Fruit fly (Drosophila melanogaster): ENCODE measurements around the gene CG32195.

Gene CG32195

dm6 chr3L:18142969-18143368, 30.2 kb downstream of the CG32195 start:
- TF ChIP-seq CG8632 (GFP tag; optimal IDR thresholded peaks at IDR 0.05) (no peak), fkh (GFP tag; optimal IDR thresholded peaks at IDR 0.05) (peak; percentile 61), CG11902 (GFP tag; optimal IDR thresholded peaks at IDR 0.05) (no peak), Ets96B (tag; optimal IDR thresholded peaks at IDR 0.05) (no peak), esn (GFP tag; optimal IDR thresholded peaks at IDR 0.05) (no peak)

dm6 chr3L:18144620-18145019, 31.9 kb downstream of the CG32195 start:
- TF ChIP-seq OdsH (GFP tag; optimal IDR thresholded peaks at IDR 0.05) (no peak), lz (GFP tag; optimal IDR thresholded peaks at IDR 0.05) (no peak), dac (GFP tag; optimal IDR thresholded peaks at IDR 0.05) (no peak), Sox14 (GFP tag; optimal IDR thresholded peaks at IDR 0.05) (no peak), CG7368 (GFP tag; optimal IDR thresholded peaks at IDR 0.05) (no peak), Lpt (GFP tag; optimal IDR thresholded peaks at IDR 0.05) (no peak), fkh (GFP tag; optimal IDR thresholded peaks at IDR 0.05) (peak; percentile 83)

dm6 chr3L:18146833-18147232, 34.1 kb downstream of the CG32195 start:
- peak; percentile 79 for TF ChIP-seq CG32006 (GFP tag; optimal IDR thresholded peaks at IDR 0.05)
- TF ChIP-seq Ets21C (GFP tag; optimal IDR thresholded peaks at IDR 0.05) = no peak
- no peak for TF ChIP-seq CG6854 (GFP tag; optimal IDR thresholded peaks at IDR 0.05)
- TF ChIP-seq CG6808 (GFP tag; optimal IDR thresholded peaks at IDR 0.05) = no peak
- TF ChIP-seq svp (GFP tag) = no peak
- TF ChIP-seq fd85E (GFP tag; optimal IDR thresholded peaks at IDR 0.05) = no peak
- peak; percentile 58 for TF ChIP-seq CG6276 (GFP tag; optimal IDR thresholded peaks at IDR 0.05)
- peak; percentile 36 for TF ChIP-seq CG4318 (GFP tag; optimal IDR thresholded peaks at IDR 0.05)
- no peak for TF ChIP-seq Sox102F (GFP tag; optimal IDR thresholded peaks at IDR 0.05)
- TF ChIP-seq CG16779 (tag; optimal IDR thresholded peaks at IDR 0.05) = no peak
- no peak for TF ChIP-seq fkh (GFP tag; optimal IDR thresholded peaks at IDR 0.05)
- no peak for TF ChIP-seq cyc (GFP tag; optimal IDR thresholded peaks at IDR 0.05)
- no peak for TF ChIP-seq CG10631 (GFP tag; optimal IDR thresholded peaks at IDR 0.05)
- no peak for TF ChIP-seq CG11902 (GFP tag; optimal IDR thresholded peaks at IDR 0.05)
- TF ChIP-seq CG34406 (GFP tag; optimal IDR thresholded peaks at IDR 0.05) = no peak
- no peak for TF ChIP-seq CG3032 (tag; optimal IDR thresholded peaks at IDR 0.05)
- no peak for TF ChIP-seq pdm3 (GFP tag; optimal IDR thresholded peaks at IDR 0.05)
- TF ChIP-seq CG11762 (GFP tag; optimal IDR thresholded peaks at IDR 0.05; ENCODE audit: insufficient read depth) = no peak
- TF ChIP-seq CG8319 (GFP tag; optimal IDR thresholded peaks at IDR 0.05) = no peak
- TF ChIP-seq CG9139 (GFP tag; optimal IDR thresholded peaks at IDR 0.05) = no peak
- TF ChIP-seq CG15336 (GFP tag; IDR thresholded peaks at IDR 0.05) = peak; percentile 77
- no peak for TF ChIP-seq dsx (GFP tag; optimal IDR thresholded peaks at IDR 0.05; ENCODE audit: poor library complexity, severe bottlenecking)
- TF ChIP-seq ss (GFP tag; optimal IDR thresholded peaks at IDR 0.05) = no peak
- TF ChIP-seq Met (GFP tag; optimal IDR thresholded peaks at IDR 0.05) = no peak
- TF ChIP-seq CG3919 (GFP tag; optimal IDR thresholded peaks at IDR 0.05) = no peak
- no peak for TF ChIP-seq CG31627 (GFP tag; optimal IDR thresholded peaks at IDR 0.05)
- TF ChIP-seq salr (GFP tag; optimal IDR thresholded peaks at IDR 0.05) = peak in 1 of 2 experiments; percentile 19
- no peak for TF ChIP-seq esn (GFP tag; optimal IDR thresholded peaks at IDR 0.05)
- peak; percentile 57 for TF ChIP-seq Eip78C (GFP tag)
- TF ChIP-seq net (GFP tag; optimal IDR thresholded peaks at IDR 0.05) = no peak
- no peak for TF ChIP-seq CG1621 (tag; optimal IDR thresholded peaks at IDR 0.05)
- no peak for TF ChIP-seq acj6 (GFP tag; optimal IDR thresholded peaks at IDR 0.05)
- no peak for TF ChIP-seq fd59A (GFP tag; optimal IDR thresholded peaks at IDR 0.05)
- TF ChIP-seq spab (GFP tag; optimal IDR thresholded peaks at IDR 0.05) = no peak
- peak; percentile 81 for TF ChIP-seq CG8119 (GFP tag; IDR thresholded peaks at IDR 0.05)
- TF ChIP-seq Hr39 (GFP tag; optimal IDR thresholded peaks at IDR 0.05) = no peak
- TF ChIP-seq Sox14 (GFP tag; optimal IDR thresholded peaks at IDR 0.05) = no peak
- TF ChIP-seq Eip75B (GFP tag; optimal IDR thresholded peaks at IDR 0.05) = no peak
- TF ChIP-seq lz (GFP tag; optimal IDR thresholded peaks at IDR 0.05) = no peak
- TF ChIP-seq CG8632 (GFP tag; optimal IDR thresholded peaks at IDR 0.05) = no peak
- no peak for TF ChIP-seq OdsH (GFP tag; optimal IDR thresholded peaks at IDR 0.05)
- no peak for TF ChIP-seq achi (GFP tag; optimal IDR thresholded peaks at IDR 0.05)
- TF ChIP-seq Eip93F (GFP tag; optimal IDR thresholded peaks at IDR 0.05) = no peak
- TF ChIP-seq Ets96B (tag; optimal IDR thresholded peaks at IDR 0.05) = no peak
- TF ChIP-seq dac (GFP tag; optimal IDR thresholded peaks at IDR 0.05) = no peak

All from whole organism, prepupa.